Worm (Caenorhabditis elegans) whole organism, L3 larva: ENCODE measurements around the gene W04H10.5.
"Not testable (repeated sequence)": the region's sequence is repeated elsewhere in the genome, so short reads cannot be mapped to it uniquely, and the experiment has no call there.

Experiments
- ama-1 ChIP-seq: fragments of 150-350 bp; optimal IDR thresholded peaks from 2 replicates; lab custom pipeline; 2018
- lin-15B ChIP-seq: fragments of 150-350 bp; optimal IDR thresholded peaks from 2 replicates; lab custom pipeline; 2014; ENCODE audit warnings: missing biosample characterization, missing genetic modification characterization
- nhr-11 ChIP-seq: fragments of 150-350 bp; optimal IDR thresholded peaks from 2 replicates; lab custom pipeline; 2014; ENCODE audit warnings: missing biosample characterization, missing genetic modification characterization
- nhr-76 ChIP-seq: fragments of 150-350 bp; sonication (generic microtip); optimal IDR thresholded peaks from 5 replicates; lab custom pipeline; 2014; ENCODE audit warnings: missing biosample characterization, missing genetic modification characterization
- snpc-4 ChIP-seq: fragments of 150-350 bp; optimal IDR thresholded peaks from 2 replicates; lab custom pipeline; 2014; ENCODE audit warnings: missing biosample characterization, missing genetic modification characterization
- ztf-4 ChIP-seq: fragments of 150-350 bp; optimal IDR thresholded peaks from 2 replicates; lab custom pipeline; 2014; ENCODE audit warnings: missing biosample characterization, missing genetic modification characterization

- not testable (repeated sequence) for TF ChIP-seq snpc-4 (tag; lab: Kevin White, UChicago); nhr-11 (tag; lab: Kevin White, UChicago); lin-15B (tag; lab: Kevin White, UChicago); ama-1; nhr-76 (tag; lab: Kevin White, UChicago); ztf-4 (tag; lab: Kevin White, UChicago)
These were observed 12.9 kb upstream of the W04H10.5 start, which contains the start of gene W08F4.1 for ce11 chrII:593221-593620.
